Worm (Caenorhabditis elegans) whole organism, L1 larva: Measurements from ENCODE around the gene C03B1.17.
A peak's percentile ranks its signal among the peaks of the same experiment; 100 is the strongest.

Experiments used
- C16A3.4 ChIP-seq: fragments of 150-350 bp; optimal IDR thresholded peaks from 2 replicates; lab custom pipeline; 2014; ENCODE audit warnings: missing biosample characterization, missing genetic modification characterization
- C34B4.2 ChIP-seq: sonication (generic microtip); optimal IDR thresholded peaks from 2 replicates; lab custom pipeline; 2017; ENCODE audit warnings: mild to moderate bottlenecking, missing genetic modification characterization, missing compliant biosample characterization
- Y116A8C.19 ChIP-seq: sonication (generic microtip); optimal IDR thresholded peaks from 2 replicates; lab custom pipeline; 2016; ENCODE audit warnings: missing compliant biosample characterization, missing genetic modification characterization, borderline replicate concordance
- aly-2 ChIP-seq: fragments of 150-350 bp; optimal IDR thresholded peaks from 2 replicates; lab custom pipeline; 2014; ENCODE audit warnings: missing biosample characterization, missing genetic modification characterization
- ama-1 ChIP-seq: fragments of 150-350 bp; optimal IDR thresholded peaks from 2 replicates; lab custom pipeline; 2014
- blmp-1 ChIP-seq: fragments of 150-350 bp; optimal IDR thresholded peaks from 2 replicates; lab custom pipeline; 2014; ENCODE audit warnings: missing biosample characterization, missing genetic modification characterization
- ceh-63 ChIP-seq: fragments of 200-800 bp; sonication (Bioruptor generic); optimal IDR thresholded peaks from 2 replicates; lab custom pipeline; 2018; ENCODE audit warnings: mild to moderate bottlenecking, missing genetic modification characterization, missing compliant biosample characterization
- ceh-8 ChIP-seq: fragments of 200-800 bp; sonication (Bioruptor generic); optimal IDR thresholded peaks from 2 replicates; lab custom pipeline; 2018; ENCODE audit warnings: mild to moderate bottlenecking, missing genetic modification characterization, moderate library complexity, missing compliant biosample characterization
- ceh-90 ChIP-seq: sonication (generic microtip); optimal IDR thresholded peaks from 2 replicates; lab custom pipeline; 2016; ENCODE audit warnings: missing genetic modification characterization, missing compliant biosample characterization
- ces-1 ChIP-seq: fragments of 150-350 bp; optimal IDR thresholded peaks from 2 replicates; lab custom pipeline; 2014; ENCODE audit warnings: missing biosample characterization, missing genetic modification reagents, missing genetic modification characterization
- efl-3 ChIP-seq: fragments of 200-800 bp; sonication (Bioruptor generic); optimal IDR thresholded peaks from 2 replicates; lab custom pipeline; 2018; ENCODE audit warnings: mild to moderate bottlenecking, missing genetic modification characterization, missing compliant biosample characterization
- egl-13 ChIP-seq: sonication (generic microtip); optimal IDR thresholded peaks from 2 replicates; lab custom pipeline; 2016; ENCODE audit warnings: missing genotype, missing genetic modification reagents, missing genetic modification characterization, missing compliant biosample characterization
- fkh-10 ChIP-seq: sonication (generic microtip); optimal IDR thresholded peaks from 2 replicates; lab custom pipeline; 2017; ENCODE audit warnings: missing biosample characterization, missing genetic modification reagents, missing genetic modification characterization
- fkh-4 ChIP-seq: sonication (generic microtip); optimal IDR thresholded peaks from 2 replicates; lab custom pipeline; 2016; ENCODE audit warnings: missing compliant biosample characterization, missing genetic modification characterization, borderline replicate concordance
- fos-1 ChIP-seq: fragments of 150-350 bp; optimal IDR thresholded peaks from 2 replicates; lab custom pipeline; 2014; ENCODE audit warnings: missing biosample characterization, missing genetic modification characterization
- grh-1 ChIP-seq: fragments of 200-800 bp; sonication (Bioruptor generic); IDR thresholded peaks from 2 replicates; pipeline ENCODE4 v1.3.6; 2022; ENCODE audit warnings: missing genetic modification reagents, missing genetic modification characterization, missing compliant biosample characterization
- hpl-2 ChIP-seq: fragments of 150-350 bp; optimal IDR thresholded peaks from 2 replicates; lab custom pipeline; 2014; ENCODE audit warnings: missing biosample characterization, missing genetic modification reagents, missing genetic modification characterization
- isw-1 ChIP-seq: fragments of 200-800 bp; sonication (Bioruptor generic); IDR thresholded peaks from 2 replicates; pipeline ENCODE4 v1.3.6; 2022; ENCODE audit warnings: missing genetic modification characterization, missing compliant biosample characterization
- jun-1 ChIP-seq: fragments of 150-350 bp; optimal IDR thresholded peaks from 2 replicates; lab custom pipeline; 2014; ENCODE audit warnings: missing biosample characterization, missing genetic modification reagents, missing genetic modification characterization
- lin-13 ChIP-seq: fragments of 150-350 bp; optimal IDR thresholded peaks from 2 replicates; lab custom pipeline; 2014; ENCODE audit warnings: missing biosample characterization, missing genetic modification reagents, missing genetic modification characterization
- lin-14 ChIP-seq: fragments of 200-800 bp; sonication (Bioruptor generic); optimal IDR thresholded peaks from 2 replicates; lab custom pipeline; 2018; ENCODE audit warnings: mild to moderate bottlenecking, missing genetic modification characterization, moderate library complexity, missing compliant biosample characterization
- lin-15B ChIP-seq: fragments of 150-350 bp; sonication (generic microtip); optimal IDR thresholded peaks from 3 replicates; lab custom pipeline; 2014; ENCODE audit warnings: missing biosample characterization, missing genetic modification characterization
- lin-35 ChIP-seq, 2 experiments: fragments of 150-350 bp; optimal IDR thresholded peaks; 2 replicates each; lab custom pipeline; 2014; ENCODE audit warnings: missing biosample characterization in 2 of 2, missing genetic modification characterization in 2 of 2, missing genetic modification reagents in 2 of 2
- lir-3 ChIP-seq: sonication (generic microtip); optimal IDR thresholded peaks from 2 replicates; lab custom pipeline; 2016; ENCODE audit warnings: mild to moderate bottlenecking, missing genetic modification characterization, moderate library complexity, missing compliant biosample characterization; ENCODE audit not compliant: poor library complexity
- lsy-2 ChIP-seq, 2 experiments: fragments of 150-350 bp; optimal IDR thresholded peaks; 2 replicates each; lab custom pipeline; 2014; ENCODE audit warnings: missing biosample characterization in 2 of 2, missing genetic modification characterization in 2 of 2
- mab-9 ChIP-seq: fragments of 200-800 bp; sonication (Bioruptor generic); IDR thresholded peaks from 2 replicates; pipeline ENCODE4 v1.3.6; 2022; ENCODE audit warnings: missing genetic modification reagents, missing genetic modification characterization, missing compliant biosample characterization
- mdl-1 ChIP-seq, 2 experiments: fragments of 150-350 bp; optimal IDR thresholded peaks; 2 replicates each; lab custom pipeline; 2014 to 2017; ENCODE audit warnings: missing biosample characterization in 2 of 2, missing genetic modification characterization in 2 of 2, inconsistent platforms in 1 of 2
- mep-1 ChIP-seq: fragments of 150-350 bp; optimal IDR thresholded peaks from 2 replicates; lab custom pipeline; 2014; ENCODE audit warnings: missing biosample characterization, missing genetic modification characterization
- nhr-12 ChIP-seq: sonication (generic microtip); optimal IDR thresholded peaks from 2 replicates; lab custom pipeline; 2017; ENCODE audit warnings: missing biosample characterization, missing genetic modification characterization
- nhr-19 ChIP-seq: fragments of 200-800 bp; sonication (Bioruptor generic); conservative IDR thresholded peaks from 2 replicates; pipeline ENCODE4 v1.3.6; 2022; ENCODE audit warnings: missing genetic modification characterization, missing compliant biosample characterization
- nhr-20 ChIP-seq: sonication (generic microtip); optimal IDR thresholded peaks from 2 replicates; lab custom pipeline; 2016; ENCODE audit warnings: mild to moderate bottlenecking, missing genetic modification characterization, missing compliant biosample characterization
- nhr-237 ChIP-seq: fragments of 150-350 bp; optimal IDR thresholded peaks from 2 replicates; lab custom pipeline; 2014; ENCODE audit warnings: missing biosample characterization, missing genetic modification characterization
- nhr-28 ChIP-seq: fragments of 150-350 bp; optimal IDR thresholded peaks from 2 replicates; lab custom pipeline; 2014; ENCODE audit warnings: missing biosample characterization, missing genetic modification characterization
- nhr-76 ChIP-seq: sonication (generic microtip); optimal IDR thresholded peaks from 2 replicates; lab custom pipeline; 2017; ENCODE audit warnings: missing biosample characterization, missing genetic modification characterization
- nhr-77 ChIP-seq: fragments of 150-350 bp; optimal IDR thresholded peaks from 2 replicates; lab custom pipeline; 2014; ENCODE audit warnings: missing biosample characterization, missing genetic modification characterization
- nhr-84 ChIP-seq: sonication (generic microtip); optimal IDR thresholded peaks from 2 replicates; lab custom pipeline; 2017; ENCODE audit warnings: missing biosample characterization, missing genetic modification characterization
- nhr-85 ChIP-seq: sonication (generic microtip); peaks from one replicate; lab custom pipeline; 2016; ENCODE audit warnings: missing genetic modification characterization, inconsistent platforms, missing compliant biosample characterization
- nhr-90 ChIP-seq: sonication (generic microtip); optimal IDR thresholded peaks from 2 replicates; lab custom pipeline; 2016; ENCODE audit warnings: mild to moderate bottlenecking, missing genetic modification characterization, missing compliant biosample characterization; ENCODE audit not compliant: poor library complexity
- pag-3 ChIP-seq: sonication (generic microtip); optimal IDR thresholded peaks from 2 replicates; lab custom pipeline; 2017; ENCODE audit warnings: missing genetic modification characterization, mild to moderate bottlenecking, missing compliant biosample characterization, antibody characterized with exemption, borderline replicate concordance; ENCODE audit not compliant: insufficient read depth
- pax-3 ChIP-seq: fragments of 200-800 bp; sonication (Bioruptor generic); optimal IDR thresholded peaks from 2 replicates; lab custom pipeline; 2018; ENCODE audit warnings: mild to moderate bottlenecking, missing genetic modification characterization, moderate library complexity, missing compliant biosample characterization
- snpc-4 ChIP-seq: fragments of 150-350 bp; optimal IDR thresholded peaks from 2 replicates; lab custom pipeline; 2014; ENCODE audit warnings: missing biosample characterization, missing genetic modification characterization
- snu-23 ChIP-seq: sonication (generic microtip); optimal IDR thresholded peaks from 2 replicates; lab custom pipeline; 2016; ENCODE audit warnings: missing genetic modification characterization, missing compliant biosample characterization
- sox-4 ChIP-seq: sonication (generic microtip); optimal IDR thresholded peaks from 2 replicates; lab custom pipeline; 2016; ENCODE audit warnings: missing genetic modification characterization, missing compliant biosample characterization
- sptf-1 ChIP-seq: fragments of 150-350 bp; optimal IDR thresholded peaks from 2 replicates; lab custom pipeline; 2014; ENCODE audit warnings: missing biosample characterization, missing genetic modification characterization
- tlp-1 ChIP-seq: fragments of 150-350 bp; optimal IDR thresholded peaks from 2 replicates; lab custom pipeline; 2014; ENCODE audit warnings: missing biosample characterization, missing genetic modification characterization
- unc-30 ChIP-seq: sonication (generic microtip); optimal IDR thresholded peaks from 2 replicates; lab custom pipeline; 2017; ENCODE audit warnings: missing biosample characterization, missing genetic modification characterization
- unc-62 ChIP-seq: fragments of 150-350 bp; optimal IDR thresholded peaks from 2 replicates; lab custom pipeline; 2014; ENCODE audit warnings: missing biosample characterization, missing genetic modification reagents, missing genetic modification characterization
- unc-86 ChIP-seq: sonication (generic microtip); optimal IDR thresholded peaks from 2 replicates; lab custom pipeline; 2016; ENCODE audit warnings: missing genetic modification characterization, missing compliant biosample characterization
- unc-98 ChIP-seq: fragments of 200-800 bp; sonication (Bioruptor generic); IDR thresholded peaks from 2 replicates; pipeline ENCODE4 v1.3.6; 2022; ENCODE audit warnings: missing genetic modification characterization, missing compliant biosample characterization
- vab-15 ChIP-seq: sonication (generic microtip); optimal IDR thresholded peaks from 2 replicates; lab custom pipeline; 2017; ENCODE audit warnings: missing genotype, mild to moderate bottlenecking, missing genetic modification characterization, missing compliant biosample characterization
- zip-4 ChIP-seq: fragments of 200-800 bp; sonication (Bioruptor generic); optimal IDR thresholded peaks from 2 replicates; lab custom pipeline; 2018; ENCODE audit warnings: mild to moderate bottlenecking, missing genetic modification characterization, moderate library complexity, missing compliant biosample characterization
- ztf-4 ChIP-seq: fragments of 150-350 bp; optimal IDR thresholded peaks from 2 replicates; lab custom pipeline; 2014; ENCODE audit warnings: missing biosample characterization, missing genetic modification characterization

C03B1.17 gene

DNA sequence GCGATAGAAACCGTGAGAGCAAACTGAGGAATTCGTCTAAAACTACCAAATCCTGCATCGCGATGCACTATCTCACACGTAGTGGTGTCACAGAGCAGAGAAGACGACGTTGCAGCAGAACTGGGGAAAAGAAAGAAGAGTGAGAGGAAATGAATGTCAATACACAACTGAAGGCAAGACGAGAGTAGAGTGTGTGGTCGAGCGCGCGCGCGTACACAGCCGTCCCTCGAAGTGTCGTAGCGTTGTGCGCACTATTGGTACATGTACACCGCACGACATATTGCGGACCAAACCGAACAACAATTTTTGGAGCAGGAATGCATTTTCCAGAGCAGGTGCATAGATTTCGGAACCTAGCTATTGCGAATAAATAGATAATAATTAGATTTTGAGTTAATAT is 4.9 kb downstream of the C03B1.17 start (continued):
- TF ChIP-seq fkh-10 (GFP tag; lab: Kevin White, UChicago), result peak; percentile 20
- TF ChIP-seq sptf-1 (tag; lab: Kevin White, UChicago), result no peak
- TF ChIP-seq mep-1 (tag; lab: Kevin White, UChicago), result peak; percentile 73
- no peak for TF ChIP-seq nhr-237 (tag; lab: Kevin White, UChicago)
- no peak for TF ChIP-seq ama-1
- TF ChIP-seq unc-30 (tag; lab: Kevin White, UChicago), result no peak
- peak; percentile 33 to 66 for TF ChIP-seq lsy-2 (tag; optimal IDR thresholded peaks at IDR 0.05; lab: Kevin White, UChicago)
- TF ChIP-seq grh-1 (GFP tag; lab: Robert Waterston, UW), result no peak
- peak; percentile 80 for TF ChIP-seq nhr-20 (tag; lab: Kevin White, UChicago)
- TF ChIP-seq nhr-85 (tag; lab: Kevin White, UChicago), result peak; percentile 75
- TF ChIP-seq lir-3 (tag; lab: Kevin White, UChicago), result no peak
- peak; percentile 8 for TF ChIP-seq blmp-1
- no peak for TF ChIP-seq ztf-4 (tag; lab: Kevin White, UChicago)
- no peak; the same call in 1 of the 2 replicates for TF ChIP-seq isw-1 (GFP tag; lab: Robert Waterston, UW)
- TF ChIP-seq C34B4.2 (tag; lab: Kevin White, UChicago), result no peak
- TF ChIP-seq mab-9 (GFP tag; lab: Robert Waterston, UW), result no peak
- no peak for TF ChIP-seq fkh-4 (tag; lab: Kevin White, UChicago)
- TF ChIP-seq nhr-90 (tag; lab: Kevin White, UChicago), result peak; percentile 28
- TF ChIP-seq unc-62, result no peak
- peak; percentile 45 for TF ChIP-seq C16A3.4 (tag; lab: Kevin White, UChicago)
- peak; percentile 37 for TF ChIP-seq nhr-77
- no peak for TF ChIP-seq Y116A8C.19
- no peak for TF ChIP-seq lin-15B (tag; lab: Kevin White, UChicago)
- peak; percentile 91 for TF ChIP-seq lin-14 (GFP tag; lab: Kevin White, UChicago)
- TF ChIP-seq ces-1 (GFP tag; lab: Kevin White, UChicago), result no peak
- no peak for TF ChIP-seq unc-98 (GFP tag; lab: Robert Waterston, UW)
- TF ChIP-seq pax-3 (tag; lab: Kevin White, UChicago), result no peak
- no peak for TF ChIP-seq lin-13 (GFP tag; lab: Kevin White, UChicago)
- TF ChIP-seq pag-3, result no peak
- peak; percentile 48 for TF ChIP-seq fos-1 (tag; lab: Kevin White, UChicago)
- no peak for TF ChIP-seq tlp-1 (tag; lab: Kevin White, UChicago)
- peak; percentile 47 for TF ChIP-seq egl-13
- peak; percentile 74 for TF ChIP-seq snu-23 (GFP tag; lab: Kevin White, UChicago)
- TF ChIP-seq nhr-84 (tag; lab: Kevin White, UChicago), result no peak
- no peak for TF ChIP-seq nhr-12
- no peak for TF ChIP-seq vab-15
- TF ChIP-seq sox-4, result no peak
- peak in 1 of 2 experiments; percentile 49 for TF ChIP-seq mdl-1 (tag; optimal IDR thresholded peaks at IDR 0.05; lab: Kevin White, UChicago)
- peak; percentile 11 for TF ChIP-seq zip-4 (GFP tag; lab: Kevin White, UChicago)
- no peak for TF ChIP-seq jun-1 (tag; lab: Kevin White, UChicago)
- no peak for TF ChIP-seq efl-3 (GFP tag; lab: Kevin White, UChicago)
- TF ChIP-seq aly-2 (tag; lab: Kevin White, UChicago), result no peak
- TF ChIP-seq hpl-2 (GFP tag; lab: Kevin White, UChicago), result no peak
- TF ChIP-seq nhr-28 (tag; lab: Kevin White, UChicago), result no peak
- peak; percentile 61 to 72 for TF ChIP-seq lin-35 (GFP tag; optimal IDR thresholded peaks at IDR 0.05; lab: Kevin White, UChicago)
- no peak for TF ChIP-seq snpc-4 (tag; lab: Kevin White, UChicago)
- no peak for TF ChIP-seq ceh-8
- TF ChIP-seq nhr-76, result no peak
- TF ChIP-seq unc-86, result peak; percentile 47
- no peak for TF ChIP-seq ceh-63
- no peak for TF ChIP-seq ceh-90 (tag; lab: Kevin White, UChicago)
- peak; percentile 40 for TF ChIP-seq nhr-19 (GFP tag; lab: Robert Waterston, UW)
